Worm (Caenorhabditis elegans): ENCODE data around the gene T08G5.15.
A peak's percentile ranks its signal among the peaks of the same experiment; 100 is the strongest.

The T08G5.15 gene

ce11 chrV:14008353-14008859 lies 14.6 kb downstream of the T08G5.15 start (continued):
- TF ChIP-seq sea-2 (GFP tag; IDR thresholded peaks at IDR 0.05) (no peak), ztf-28 (GFP tag; IDR thresholded peaks at IDR 0.05) (no peak), zim-3 (tag; optimal IDR thresholded peaks at IDR 0.05) (peak; percentile 27), let-607 (tag; optimal IDR thresholded peaks at IDR 0.05) (peak; percentile 65 to 79), akir-1 (GFP tag; optimal IDR thresholded peaks at IDR 0.05) (no peak), ekl-4 (GFP tag; IDR thresholded peaks at IDR 0.05) (peak; percentile 40; the same call in 1 of the 2 replicates), snpc-1.1 (tag; optimal IDR thresholded peaks at IDR 0.05; ENCODE audit: insufficient read depth) (no peak), snpc-1.3 (tag; optimal IDR thresholded peaks at IDR 0.05; ENCODE audit: insufficient read depth) (peak; percentile 37), nhr-27 (tag; optimal IDR thresholded peaks at IDR 0.05) (no peak), ceh-79 (tag; optimal IDR thresholded peaks at IDR 0.05) (no peak), fkh-3 (tag; optimal IDR thresholded peaks at IDR 0.05) (no peak), lsy-27 (tag; optimal IDR thresholded peaks at IDR 0.05; ENCODE audit: borderline replicate concordance, insufficient read depth) (no peak), ztf-25 (GFP tag; IDR thresholded peaks at IDR 0.05) (no peak), tbp1 (GFP tag; optimal IDR thresholded peaks at IDR 0.05) (no peak), ztf-3 (GFP tag; optimal IDR thresholded peaks at IDR 0.05) (no peak), F49E8.2 (tag; optimal IDR thresholded peaks at IDR 0.05; ENCODE audit: insufficient read depth) (peak; percentile 50), efl-1 (GFP tag; optimal IDR thresholded peaks at IDR 0.05) (no peak), ztf-26 (tag; optimal IDR thresholded peaks at IDR 0.05) (peak; percentile 47), egl-18 (GFP tag; IDR thresholded peaks at IDR 0.05) (no peak), attf-5 (GFP tag; optimal IDR thresholded peaks at IDR 0.05) (peak; percentile 61), B0035.1 (tag; optimal IDR thresholded peaks at IDR 0.05) (no peak), egrh-3 (GFP tag; IDR thresholded peaks at IDR 0.05) (no peak), ets-4 (GFP tag; optimal IDR thresholded peaks at IDR 0.05) (no peak), rec-8 (tag; optimal IDR thresholded peaks at IDR 0.05) (no peak), B0336.3 (GFP tag; IDR thresholded peaks at IDR 0.05) (peak; percentile 48), lin-54 (GFP tag; optimal IDR thresholded peaks at IDR 0.05) (peak; percentile 43), cebp-2 (GFP tag; IDR thresholded peaks at IDR 0.05) (no peak), ceh-100 (GFP tag; IDR thresholded peaks at IDR 0.05) (no peak), let-526 (GFP tag; IDR thresholded peaks at IDR 0.05) (no peak), F52B5.7 (tag; optimal IDR thresholded peaks at IDR 0.05) (no peak), ceh-27 (GFP tag; optimal IDR thresholded peaks at IDR 0.05) (no peak), sptf-2 (GFP tag; optimal IDR thresholded peaks at IDR 0.05) (no peak), hsf-1 (GFP tag; IDR thresholded peaks at IDR 0.05) (peak; percentile 53; the same call in 1 of the 2 replicates), tbx-9 (tag; optimal IDR thresholded peaks at IDR 0.05; ENCODE audit: borderline replicate concordance) (no peak), attf-6 (GFP tag; IDR thresholded peaks at IDR 0.05) (peak; percentile 75; the same call in 1 of the 2 replicates), B0261.1 (tag; optimal IDR thresholded peaks at IDR 0.05) (no peak), F10E7.11 (tag; optimal IDR thresholded peaks at IDR 0.05) (peak; percentile 44), nhr-120 (GFP tag; IDR thresholded peaks at IDR 0.05) (no peak), dox-1 (GFP tag; IDR thresholded peaks at IDR 0.05) (peak; percentile 59; the same call in 1 of the 2 replicates), chd-7 (tag; optimal IDR thresholded peaks at IDR 0.05) (no peak), tlf-1 (GFP tag; optimal IDR thresholded peaks at IDR 0.05) (no peak), T26A5.8 (tag; optimal IDR thresholded peaks at IDR 0.05) (peak; percentile 51), attf-3 (GFP tag; conservative IDR thresholded peaks at IDR 0.05) (no peak), D2030.7 (GFP tag; IDR thresholded peaks at IDR 0.05) (no peak), aptf-2 (GFP tag; conservative IDR thresholded peaks at IDR 0.05) (no peak), Y95B8A.8 (GFP tag; IDR thresholded peaks at IDR 0.05) (no peak), nfya-2 (GFP tag; IDR thresholded peaks at IDR 0.05) (peak; percentile 76; the same call in 1 of the 2 replicates), xnd-1 (tag; optimal IDR thresholded peaks at IDR 0.05) (no peak)
